Worm (Caenorhabditis elegans): ENCODE data around the gene twk-40.

DNA sequence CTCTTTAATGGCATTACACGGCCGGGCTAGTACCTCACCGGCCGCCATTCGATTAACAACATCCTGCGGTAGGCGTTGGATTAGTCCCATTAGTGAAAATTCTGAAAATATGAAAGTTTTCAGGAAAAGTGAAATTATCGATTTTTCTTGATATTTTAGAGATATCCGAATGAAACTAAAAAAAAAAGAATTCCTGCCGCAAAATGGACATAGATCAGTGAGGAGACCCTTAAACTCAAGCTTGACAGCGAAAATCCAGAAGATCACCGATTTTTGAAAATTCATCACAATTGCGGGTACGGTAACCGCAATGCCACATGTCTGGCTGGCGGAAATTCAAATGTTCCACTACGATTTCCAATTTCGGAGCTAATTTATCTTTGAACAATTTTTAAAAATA, 22.2 kb upstream of the twk-40 start, which contains the start of gene mlh-1:
- TF ChIP-seq bed-1 (GFP tag; IDR thresholded peaks at IDR 0.05), result no peak
- no peak for TF ChIP-seq ama-1 (optimal IDR thresholded peaks at IDR 0.05)
- TF ChIP-seq ama-1 (GFP tag; optimal IDR thresholded peaks at IDR 0.05), result no peak
- no peak for TF ChIP-seq let-607 (tag; optimal IDR thresholded peaks at IDR 0.05)
- TF ChIP-seq xnd-1 (tag; optimal IDR thresholded peaks at IDR 0.05), result no peak
- TF ChIP-seq F22D6.2 (tag; optimal IDR thresholded peaks at IDR 0.05), result no peak
- TF ChIP-seq mel-28 (tag; optimal IDR thresholded peaks at IDR 0.05; ENCODE audit: borderline replicate concordance), result no peak
- no peak for TF ChIP-seq snpc-4 (GFP tag; optimal IDR thresholded peaks at IDR 0.05)
- no peak for TF ChIP-seq snpc-4 (tag; optimal IDR thresholded peaks at IDR 0.05)
- TF ChIP-seq hrde-1 (tag; optimal IDR thresholded peaks at IDR 0.05; ENCODE audit: borderline replicate concordance), result no peak
- TF ChIP-seq F10E7.11 (tag; optimal IDR thresholded peaks at IDR 0.05), result no peak
- no peak for TF ChIP-seq ceh-100 (GFP tag; IDR thresholded peaks at IDR 0.05)
- TF ChIP-seq Y79H2A.3 (GFP tag; conservative IDR thresholded peaks at IDR 0.05), result 0 out of 2 replicates have a peak, but pooled peaks have one; percentile 45
